Fruit fly (Drosophila melanogaster) whole organism, embryonic: ENCODE data around the gene cv-c.

ENCODE experiments used
- BtbVII ChIP-seq: fragments of 200-800 bp; sonication (Bioruptor generic); optimal IDR thresholded peaks from 3 replicates; lab custom pipeline; 2017; ENCODE audit warnings: missing biosample characterization, mild to moderate bottlenecking, missing genetic modification characterization
- CG1024 ChIP-seq: fragments of 200-800 bp; sonication (Bioruptor generic); IDR thresholded peaks from 2 replicates; pipeline ENCODE4 v1.3.6; 2022; ENCODE audit warnings: missing biosample characterization, missing genetic modification characterization
- CG11247 ChIP-seq: fragments of 200-800 bp; sonication (Bioruptor generic); IDR thresholded peaks from 2 replicates; pipeline ENCODE4 v1.3.6; 2022; ENCODE audit warnings: missing biosample characterization, missing genetic modification characterization
- CG12155 ChIP-seq: fragments of 200-800 bp; sonication (Bioruptor generic); optimal IDR thresholded peaks from 3 replicates; lab custom pipeline; 2016; ENCODE audit warnings: missing biosample characterization, missing genetic modification characterization
- CG1233 ChIP-seq: fragments of 200-800 bp; sonication (Bioruptor generic); optimal IDR thresholded peaks from 4 replicates; lab custom pipeline; 2018; ENCODE audit warnings: missing biosample characterization, mild to moderate bottlenecking, missing genetic modification characterization
- CG12769 ChIP-seq: fragments of 200-800 bp; sonication (Bioruptor generic); optimal IDR thresholded peaks from 2 replicates; lab custom pipeline; 2019; ENCODE audit warnings: missing biosample characterization, mild to moderate bottlenecking, missing genetic modification characterization, moderate library complexity
- CG15479 ChIP-seq: fragments of 200-800 bp; sonication (Bioruptor generic); optimal IDR thresholded peaks from 3 replicates; lab custom pipeline; 2019; ENCODE audit warnings: missing biosample characterization, mild to moderate bottlenecking, missing genetic modification characterization, moderate library complexity
- CG17328 ChIP-seq: fragments of 200-800 bp; sonication (Bioruptor generic); IDR thresholded peaks from 2 replicates; pipeline ENCODE4 v1.3.6; 2022; ENCODE audit warnings: missing biosample characterization, missing genetic modification characterization
- CG31224 ChIP-seq: fragments of 200-800 bp; sonication (Bioruptor generic); IDR thresholded peaks from 2 replicates; pipeline ENCODE4 v1.3.6; 2022; ENCODE audit warnings: missing biosample characterization, missing genetic modification characterization
- CG3726 ChIP-seq: fragments of 200-800 bp; sonication (Bioruptor generic); IDR thresholded peaks from 3 replicates; pipeline ENCODE4, ENCODE4 v1.3.6; 2022; ENCODE audit warnings: missing biosample characterization, missing genetic modification characterization
- CG6254 ChIP-seq: fragments of 200-800 bp; sonication (Bioruptor generic); optimal IDR thresholded peaks from 3 replicates; lab custom pipeline; 2017; ENCODE audit warnings: mild to moderate bottlenecking, missing biosample characterization, missing genetic modification reagents, missing genetic modification characterization
- CG6765 ChIP-seq: fragments of 200-800 bp; sonication (Bioruptor generic); optimal IDR thresholded peaks from 3 replicates; lab custom pipeline; 2017; ENCODE audit warnings: missing biosample characterization, mild to moderate bottlenecking, missing genetic modification characterization
- CG7556 ChIP-seq: fragments of 200-800 bp; sonication (Bioruptor generic); optimal IDR thresholded peaks from 2 replicates; lab custom pipeline; 2017; ENCODE audit warnings: missing biosample characterization, mild to moderate bottlenecking, missing genetic modification characterization
- CG7839 ChIP-seq: fragments of 200-800 bp; sonication (Bioruptor generic); optimal IDR thresholded peaks from 3 replicates; lab custom pipeline; 2018; ENCODE audit warnings: missing biosample characterization, mild to moderate bottlenecking, missing genetic modification characterization, moderate library complexity
- CG7963 ChIP-seq: fragments of 200-800 bp; sonication (Bioruptor generic); IDR thresholded peaks from 3 replicates; pipeline ENCODE4 v1.3.6; 2022; ENCODE audit warnings: missing biosample characterization, missing genetic modification characterization; ENCODE audit not compliant: partially characterized antibody
- CG8359 ChIP-seq: fragments of 200-800 bp; sonication (Bioruptor generic); optimal IDR thresholded peaks from 2 replicates; lab custom pipeline; 2017; ENCODE audit warnings: missing biosample characterization, mild to moderate bottlenecking, missing genetic modification characterization, borderline replicate concordance
- CG8478 ChIP-seq: fragments of >200 bp; optimal IDR thresholded peaks from 2 replicates; lab custom pipeline; 2018
- D ChIP-seq, 2 experiments: fragments of 200-800 bp in 1 of 2; fragments of >200 bp in 1 of 2; sonication (Bioruptor generic) in 1 of 2; optimal IDR thresholded peaks; 2 replicates in 1 of 2; 3 replicates in 1 of 2; lab custom pipeline; 2017; ENCODE audit warnings: mild to moderate bottlenecking in 1 of 2, missing biosample characterization in 1 of 2, missing genetic modification characterization in 1 of 2, missing genetic modification reagents in 1 of 2
- Dip3 ChIP-seq: fragments of 200-800 bp; sonication (Bioruptor generic); optimal IDR thresholded peaks from 3 replicates; lab custom pipeline; 2016; ENCODE audit warnings: missing biosample characterization, missing genetic modification characterization
- Dll ChIP-seq: fragments of 200-800 bp; sonication (Bioruptor generic); IDR thresholded peaks from 4 replicates; pipeline ENCODE4 v1.3.6; 2022; ENCODE audit warnings: missing biosample characterization, missing genetic modification characterization; ENCODE audit not compliant: partially characterized antibody
- Dp ChIP-seq: fragments of 200-800 bp; sonication (Bioruptor generic); optimal IDR thresholded peaks from 2 replicates; lab custom pipeline; 2018; ENCODE audit warnings: missing biosample characterization, mild to moderate bottlenecking, missing genetic modification characterization, moderate library complexity
- Drgx ChIP-seq: fragments of 200-800 bp; sonication (Bioruptor generic); IDR thresholded peaks from 2 replicates; pipeline ENCODE4 v1.3.6; 2022; ENCODE audit warnings: missing biosample characterization, missing genetic modification characterization
- E2f1 ChIP-seq: fragments of 200-800 bp; sonication (Bioruptor generic); IDR thresholded peaks from 2 replicates; pipeline ENCODE4 v1.3.6; 2022; ENCODE audit warnings: missing biosample characterization, missing genetic modification characterization
- Fer1 ChIP-seq: fragments of 200-800 bp; sonication (Bioruptor generic); optimal IDR thresholded peaks from 2 replicates; lab custom pipeline; 2017; ENCODE audit warnings: missing biosample characterization, mild to moderate bottlenecking, missing genetic modification characterization
- Gsc ChIP-seq: fragments of 200-800 bp; sonication (Bioruptor generic); IDR thresholded peaks from 2 replicates; pipeline ENCODE4 v1.3.6; 2022; ENCODE audit warnings: missing biosample characterization, missing genetic modification characterization
- HLHmδ ChIP-seq: fragments of 200-800 bp; sonication (Bioruptor generic); optimal IDR thresholded peaks from 2 replicates; lab custom pipeline; 2018; ENCODE audit warnings: missing biosample characterization, mild to moderate bottlenecking, missing genetic modification characterization, moderate library complexity
- Med ChIP-seq: fragments of 200-800 bp; sonication (Bioruptor generic); peaks from one replicate; lab custom pipeline; 2016; ENCODE audit warnings: missing biosample characterization, missing genetic modification characterization, mild to moderate bottlenecking, inconsistent platforms, moderate library complexity
- Neu2 ChIP-seq: fragments of 200-800 bp; sonication (Bioruptor generic); optimal IDR thresholded peaks from 3 replicates; lab custom pipeline; 2016; ENCODE audit warnings: missing biosample characterization, missing genetic modification characterization, borderline replicate concordance
- Nf-YA ChIP-seq: fragments of 200-800 bp; sonication (Bioruptor generic); IDR thresholded peaks from 2 replicates; pipeline ENCODE4 v1.3.6; 2022; ENCODE audit warnings: missing biosample characterization, missing genetic modification characterization
- Optix ChIP-seq: fragments of 200-800 bp; sonication (Bioruptor generic); IDR thresholded peaks from 3 replicates; pipeline ENCODE4 v1.3.6; 2022; ENCODE audit warnings: missing biosample characterization, missing genetic modification characterization
- Poxn ChIP-seq: fragments of 200-800 bp; sonication (Bioruptor generic); IDR thresholded peaks from 2 replicates; pipeline ENCODE4 v1.3.6; 2022; ENCODE audit warnings: missing biosample characterization, missing genetic modification characterization
- ab ChIP-seq: fragments of 200-800 bp; sonication (Bioruptor generic); optimal IDR thresholded peaks from 2 replicates; lab custom pipeline; 2016; ENCODE audit warnings: missing biosample characterization, missing genetic modification characterization
- bcd ChIP-seq: fragments of 200-800 bp; sonication (Bioruptor generic); optimal IDR thresholded peaks from 2 replicates; lab custom pipeline; 2017; ENCODE audit warnings: missing biosample characterization, mild to moderate bottlenecking, missing genetic modification characterization
- bigmax ChIP-seq: fragments of 200-800 bp; sonication (Bioruptor generic); optimal IDR thresholded peaks from 2 replicates; lab custom pipeline; 2018; ENCODE audit warnings: missing biosample characterization, mild to moderate bottlenecking, missing genetic modification characterization
- br ChIP-seq: fragments of >200 bp; optimal IDR thresholded peaks from 2 replicates; lab custom pipeline; 2017
- crol ChIP-seq: fragments of 200-800 bp; sonication (Bioruptor generic); IDR thresholded peaks from 2 replicates; pipeline ENCODE4 v1.3.6; 2022; ENCODE audit warnings: missing biosample characterization, missing genetic modification characterization
- crp ChIP-seq, 2 experiments: fragments of 200-800 bp; sonication (Bioruptor generic); optimal IDR thresholded peaks; 2 replicates in 1 of 2; 3 replicates in 1 of 2; lab custom pipeline; 2017; ENCODE audit warnings: missing biosample characterization in 2 of 2, missing genetic modification characterization in 2 of 2, mild to moderate bottlenecking in 1 of 2, moderate library complexity in 1 of 2
- dysf ChIP-seq: fragments of 200-800 bp; sonication (Bioruptor generic); IDR thresholded peaks from 3 replicates; pipeline ENCODE4 v1.3.6; 2022; ENCODE audit warnings: missing biosample characterization, missing genetic modification characterization
- insv ChIP-seq, 2 experiments: fragments of 200-800 bp; sonication (Bioruptor generic); optimal IDR thresholded peaks; 3 replicates each; lab custom pipeline; 2016 to 2018; ENCODE audit warnings: missing biosample characterization in 2 of 2, missing genetic modification characterization in 2 of 2
- kah ChIP-seq: fragments of 200-800 bp; sonication (Bioruptor generic); optimal IDR thresholded peaks from 2 replicates; lab custom pipeline; 2018; ENCODE audit warnings: missing biosample characterization, mild to moderate bottlenecking, missing genetic modification characterization
- odd ChIP-seq: fragments of 200-800 bp; sonication (Bioruptor generic); optimal IDR thresholded peaks from 2 replicates; lab custom pipeline; 2017; ENCODE audit warnings: missing biosample characterization, mild to moderate bottlenecking, missing genetic modification characterization
- psq ChIP-seq: fragments of 200-800 bp; sonication (Bioruptor generic); optimal IDR thresholded peaks from 2 replicates; lab custom pipeline; 2017; ENCODE audit warnings: missing biosample characterization, missing genetic modification characterization
- seq ChIP-seq: fragments of 200-800 bp; sonication (Bioruptor generic); IDR thresholded peaks from 2 replicates; pipeline ENCODE4 v1.3.6; 2022; ENCODE audit warnings: missing biosample characterization, missing genetic modification characterization
- so ChIP-seq: fragments of 200-800 bp; sonication (Bioruptor generic); IDR thresholded peaks from 3 replicates; pipeline ENCODE4 v1.3.6; 2022; ENCODE audit warnings: missing biosample characterization, missing genetic modification characterization
- tgo ChIP-seq: fragments of 200-800 bp; sonication (Bioruptor generic); IDR thresholded peaks from 3 replicates; pipeline ENCODE4 v1.3.6; 2022; ENCODE audit warnings: missing biosample characterization, missing genetic modification characterization
- tin ChIP-seq: fragments of 200-800 bp; sonication (Bioruptor generic); optimal IDR thresholded peaks from 3 replicates; lab custom pipeline; 2016; ENCODE audit warnings: missing biosample characterization, missing genetic modification characterization
- tio ChIP-seq: fragments of 200-800 bp; sonication (Bioruptor generic); optimal IDR thresholded peaks from 2 replicates; lab custom pipeline; 2017; ENCODE audit warnings: missing biosample characterization, missing genetic modification characterization, inconsistent platforms
- zen ChIP-seq: fragments of 200-800 bp; sonication (Bioruptor generic); optimal IDR thresholded peaks from 3 replicates; lab custom pipeline; 2018; ENCODE audit warnings: missing biosample characterization, mild to moderate bottlenecking, missing genetic modification characterization, moderate library complexity

The cv-c gene

dm6 chr3R:14474073-14474722, 7.3 kb downstream of the cv-c start:
- TF ChIP-seq Med (peak; percentile 75), CG15479 (peak; percentile 74), zen (tag; lab: Kevin White, UChicago) (no peak)
- TF ChIP-seq, all 482 proteins: peak for 2

dm6 chr3R:14473574-14473973, 7.9 kb downstream of the cv-c start:
- TF ChIP-seq ab (peak; percentile 42), D (optimal IDR thresholded peaks at IDR 0.05; lab: Kevin White, UChicago) (no peak), D (GFP tag; optimal IDR thresholded peaks at IDR 0.05; lab: Kevin White, UChicago) (peak; percentile 20), CG12155 (GFP tag; lab: Kevin White, UChicago) (peak; percentile 63), br (no peak), CG17328 (peak; percentile 47; the same call in 1 of the 2 replicates), Nf-YA (GFP tag; lab: Robert Waterston, UW) (no peak), CG6765 (GFP tag; lab: Kevin White, UChicago) (no peak), CG31224 (GFP tag; lab: Robert Waterston, UW) (peak; percentile 55; the same call in 1 of the 2 replicates), tgo (0 out of 3 replicates have a peak, but pooled peaks have one; percentile 27), CG7556 (GFP tag; lab: Kevin White, UChicago) (peak; percentile 40), Dip3 (GFP tag; lab: Kevin White, UChicago) (peak; percentile 33), Gsc (GFP tag; lab: Robert Waterston, UW) (no peak), CG7963 (GFP tag; lab: Robert Waterston, UW) (no peak), odd (GFP tag; lab: Kevin White, UChicago) (no peak), tio (peak; percentile 40), insv (GFP tag; optimal IDR thresholded peaks at IDR 0.05; lab: Kevin White, UChicago) (no peak), tin (GFP tag; lab: Kevin White, UChicago) (peak; percentile 7), E2f1 (GFP tag; lab: Robert Waterston, UW) (peak; percentile 26; the same call in 1 of the 2 replicates), Dp (GFP tag; lab: Kevin White, UChicago) (no peak), dysf (GFP tag; lab: Robert Waterston, UW) (peak; percentile 69), CG6254 (GFP tag; lab: Kevin White, UChicago) (peak; percentile 34), CG1233 (GFP tag; lab: Kevin White, UChicago) (peak; percentile 47), CG12769 (tag; lab: Kevin White, UChicago) (peak; percentile 84), bigmax (no peak), kah (GFP tag; lab: Kevin White, UChicago) (no peak), CG11247 (GFP tag; lab: Robert Waterston, UW) (peak; percentile 56), HLHmδ (GFP tag; lab: Kevin White, UChicago) (no peak), crp (GFP tag; optimal IDR thresholded peaks at IDR 0.05; lab: Kevin White, UChicago) (no peak), Dll (GFP tag; lab: Robert Waterston, UW) (no peak), bcd (peak; percentile 54), seq (GFP tag; lab: Robert Waterston, UW) (no peak), Drgx (peak; percentile 82), so (GFP tag; lab: Robert Waterston, UW) (no peak), CG7839 (tag; lab: Kevin White, UChicago) (peak; percentile 59), Fer1 (GFP tag; lab: Kevin White, UChicago) (peak; percentile 43), Optix (GFP tag; lab: Robert Waterston, UW) (0 out of 3 replicates have a peak, but pooled peaks have one; percentile 22), psq (GFP tag; lab: Kevin White, UChicago) (no peak), Neu2 (no peak), CG8359 (GFP tag; lab: Kevin White, UChicago) (peak; percentile 46), BtbVII (GFP tag; lab: Kevin White, UChicago) (peak; percentile 38), Poxn (0 out of 2 replicates have a peak, but pooled peaks have one; percentile 9), CG1024 (GFP tag; lab: Robert Waterston, UW) (0 out of 2 replicates have a peak, but pooled peaks have one; percentile 8), crol (no peak), CG3726 (GFP tag; lab: Robert Waterston, UW) (0 out of 3 replicates have a peak, but pooled peaks have one; percentile 33), CG8478 (lab: Kevin White, UChicago) (no peak)
